Worm (Caenorhabditis elegans): ENCODE measurements around the gene F13H8.1.

The F13H8.1 gene

DNA sequence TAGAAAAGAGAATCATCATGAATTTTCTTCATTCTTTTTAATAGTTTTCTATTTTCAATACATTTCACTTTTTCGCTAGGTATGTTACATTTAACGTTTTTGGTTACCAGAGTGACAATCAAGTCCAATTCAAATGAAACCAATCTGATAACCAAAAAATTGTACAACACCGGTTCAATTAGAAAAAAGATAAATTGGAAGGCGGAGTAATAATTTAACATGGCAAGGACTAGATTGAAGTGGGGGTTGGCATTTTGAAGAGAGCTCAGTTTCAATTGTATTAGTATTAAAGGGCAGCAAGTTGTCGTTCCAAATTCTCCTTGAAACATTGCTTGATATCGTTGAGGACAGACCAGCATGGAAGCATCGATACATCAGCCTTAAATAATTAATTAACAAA, 30.5 kb upstream of the F13H8.1 start (continued):
- TF ChIP-seq Y53G8AR.9 (GFP tag; conservative IDR thresholded peaks at IDR 0.05) (peak; percentile 82), madf-6 (GFP tag; IDR thresholded peaks at IDR 0.05) (peak; percentile 67), aptf-3 (GFP tag; IDR thresholded peaks at IDR 0.05) (0 out of 2 replicates have a peak, but pooled peaks have one; percentile 18), F22D6.2 (tag; optimal IDR thresholded peaks at IDR 0.05) (no peak), rcor-1 (GFP tag; IDR thresholded peaks at IDR 0.05) (peak; percentile 33; the same call in 1 of the 2 replicates), lir-1 (GFP tag; conservative IDR thresholded peaks at IDR 0.05) (no peak), C17E4.6 (GFP tag; IDR thresholded peaks at IDR 0.05) (no peak), sea-2 (GFP tag; IDR thresholded peaks at IDR 0.05) (no peak), dox-1 (GFP tag; IDR thresholded peaks at IDR 0.05) (no peak), gei-17 (GFP tag; optimal IDR thresholded peaks at IDR 0.05) (no peak), him-1 (tag; optimal IDR thresholded peaks at IDR 0.05) (peak; percentile 18), mel-28 (tag; optimal IDR thresholded peaks at IDR 0.05; ENCODE audit: borderline replicate concordance) (no peak), ccch-3 (GFP tag; optimal IDR thresholded peaks at IDR 0.05) (no peak), C06A6.2 (GFP tag; conservative IDR thresholded peaks at IDR 0.05) (no peak), cebp-2 (GFP tag; IDR thresholded peaks at IDR 0.05) (no peak), madf-10 (tag; optimal IDR thresholded peaks at IDR 0.05) (no peak), lag-1 (GFP tag; IDR thresholded peaks at IDR 0.05) (no peak), B0261.1 (tag; optimal IDR thresholded peaks at IDR 0.05) (no peak), bed-2 (GFP tag; IDR thresholded peaks at IDR 0.05) (no peak), hlh-12 (tag; optimal IDR thresholded peaks at IDR 0.05) (no peak), ekl-4 (GFP tag; IDR thresholded peaks at IDR 0.05) (peak; percentile 73), F55B11.4 (tag; optimal IDR thresholded peaks at IDR 0.05; ENCODE audit: borderline replicate concordance, insufficient read depth) (no peak), fkh-3 (tag; optimal IDR thresholded peaks at IDR 0.05) (no peak), lsl-1 (GFP tag; optimal IDR thresholded peaks at IDR 0.05) (no peak), unc-130 (GFP tag; optimal IDR thresholded peaks at IDR 0.05) (no peak), hmg-1.2 (GFP tag; IDR thresholded peaks at IDR 0.05) (0 out of 2 replicates have a peak, but pooled peaks have one; percentile 22), nfyb-1 (GFP tag; IDR thresholded peaks at IDR 0.05) (0 out of 2 replicates have a peak, but pooled peaks have one; percentile 24), zim-3 (tag; optimal IDR thresholded peaks at IDR 0.05) (no peak), dpl-1 (GFP tag; optimal IDR thresholded peaks at IDR 0.05) (no peak), bed-1 (GFP tag; IDR thresholded peaks at IDR 0.05) (no peak), lin-35 (GFP tag; optimal IDR thresholded peaks at IDR 0.05) (no peak), attf-3 (GFP tag; conservative IDR thresholded peaks at IDR 0.05) (no peak), ceh-79 (tag; optimal IDR thresholded peaks at IDR 0.05) (peak; percentile 44), sdz-38 (tag; optimal IDR thresholded peaks at IDR 0.05) (no peak), madf-3 (GFP tag; IDR thresholded peaks at IDR 0.05) (0 out of 2 replicates have a peak, but pooled peaks have one; percentile 59), mxl-1 (tag; optimal IDR thresholded peaks at IDR 0.05) (no peak), ztf-25 (GFP tag; IDR thresholded peaks at IDR 0.05) (no peak)

- TF ChIP-seq B0019.2 (GFP tag; conservative IDR thresholded peaks at IDR 0.05) = no peak
- no peak for TF ChIP-seq tlf-1 (GFP tag; optimal IDR thresholded peaks at IDR 0.05)
- TF ChIP-seq nfya-1 (tag; optimal IDR thresholded peaks at IDR 0.05; ENCODE audit: borderline replicate concordance, insufficient read depth) = no peak
- TF ChIP-seq nhr-27 (tag; optimal IDR thresholded peaks at IDR 0.05) = no peak
- no peak for TF ChIP-seq hrde-1 (tag; optimal IDR thresholded peaks at IDR 0.05; ENCODE audit: borderline replicate concordance)
- no peak for TF ChIP-seq ztf-18 (tag; optimal IDR thresholded peaks at IDR 0.05)
- TF ChIP-seq dox-1 (GFP tag; IDR thresholded peaks at IDR 0.05) = no peak
- no peak for TF ChIP-seq lir-1 (GFP tag; conservative IDR thresholded peaks at IDR 0.05)
- no peak for TF ChIP-seq C06A6.2 (GFP tag; conservative IDR thresholded peaks at IDR 0.05)
- TF ChIP-seq rcor-1 (GFP tag; IDR thresholded peaks at IDR 0.05) = no peak
- no peak for TF ChIP-seq dpl-1 (GFP tag; optimal IDR thresholded peaks at IDR 0.05)
- no peak for TF ChIP-seq ceh-58 (GFP tag; IDR thresholded peaks at IDR 0.05)
- no peak for TF ChIP-seq B0035.1 (tag; optimal IDR thresholded peaks at IDR 0.05)
- no peak for TF ChIP-seq tbx-9 (tag; optimal IDR thresholded peaks at IDR 0.05; ENCODE audit: borderline replicate concordance)
- TF ChIP-seq rec-8 (tag; optimal IDR thresholded peaks at IDR 0.05) = no peak
- TF ChIP-seq zfh-2 (GFP tag; conservative IDR thresholded peaks at IDR 0.05) = no peak
Observed at ce11 chrII:6256024-6256423, 27.2 kb upstream of the F13H8.1 start, which contains the start of gene F13H8.5. TSS of gene F13H8.5 (minus strand) at chrII:6256124.
